Worm (Caenorhabditis elegans) whole organism, late embryonic: Measurements from ENCODE around the gene oig-3.

ENCODE experiments used
- C08G9.2 ChIP-seq: sonication (generic microtip); optimal IDR thresholded peaks from 2 replicates; lab custom pipeline; 2016; ENCODE audit warnings: mild to moderate bottlenecking, missing genetic modification characterization, moderate library complexity, missing compliant biosample characterization
- K02D7.2 ChIP-seq: sonication (generic microtip); optimal IDR thresholded peaks from 2 replicates; lab custom pipeline; 2017; ENCODE audit warnings: mild to moderate bottlenecking, missing genetic modification characterization, missing compliant biosample characterization
- T23F11.4 ChIP-seq: fragments of 200-800 bp; sonication (Bioruptor generic); optimal IDR thresholded peaks from 2 replicates; lab custom pipeline; 2018; ENCODE audit warnings: mild to moderate bottlenecking, missing genetic modification characterization, missing compliant biosample characterization
- Y22D7AL.16 ChIP-seq: sonication (generic microtip); optimal IDR thresholded peaks from 2 replicates; lab custom pipeline; 2016; ENCODE audit warnings: missing genetic modification characterization, missing compliant biosample characterization
- ahr-1 ChIP-seq: sonication (generic microtip); optimal IDR thresholded peaks from 2 replicates; lab custom pipeline; 2016; ENCODE audit warnings: missing genetic modification characterization, missing compliant biosample characterization
- ama-1 ChIP-seq: fragments of 150-350 bp; optimal IDR thresholded peaks from 2 replicates; lab custom pipeline; 2014
- ceh-18 ChIP-seq: sonication (generic microtip); optimal IDR thresholded peaks from 2 replicates; lab custom pipeline; 2016; ENCODE audit warnings: missing genetic modification characterization, missing compliant biosample characterization
- ceh-19 ChIP-seq: fragments of 200-800 bp; sonication (Bioruptor generic); optimal IDR thresholded peaks from 2 replicates; lab custom pipeline; 2018; ENCODE audit warnings: mild to moderate bottlenecking, missing genetic modification characterization, missing compliant biosample characterization
- ceh-30 ChIP-seq: fragments of 150-350 bp; optimal IDR thresholded peaks from 2 replicates; lab custom pipeline; 2014; ENCODE audit warnings: missing biosample characterization, missing genetic modification characterization
- ceh-45 ChIP-seq: fragments of 200-800 bp; sonication (Bioruptor generic); IDR thresholded peaks from 2 replicates; pipeline ENCODE4 v1.3.6; 2022; ENCODE audit warnings: missing genetic modification reagents, missing genetic modification characterization, missing compliant biosample characterization
- ceh-6 ChIP-seq: fragments of 200-800 bp; sonication (Bioruptor generic); optimal IDR thresholded peaks from 2 replicates; lab custom pipeline; 2018; ENCODE audit warnings: mild to moderate bottlenecking, missing genetic modification characterization, missing compliant biosample characterization
- che-1 ChIP-seq: sonication (generic microtip); optimal IDR thresholded peaks from 2 replicates; lab custom pipeline; 2016; ENCODE audit warnings: mild to moderate bottlenecking, missing genetic modification characterization, missing compliant biosample characterization
- dmd-4 ChIP-seq: sonication (generic microtip); optimal IDR thresholded peaks from 2 replicates; lab custom pipeline; 2016; ENCODE audit warnings: borderline replicate concordance, missing genetic modification characterization, missing compliant biosample characterization
- elt-2 ChIP-seq: sonication (generic microtip); optimal IDR thresholded peaks from 2 replicates; lab custom pipeline; 2016; ENCODE audit warnings: missing genetic modification reagents, missing genetic modification characterization, missing compliant biosample characterization
- ets-4 ChIP-seq: sonication (generic microtip); optimal IDR thresholded peaks from 2 replicates; lab custom pipeline; 2016; ENCODE audit warnings: missing genetic modification characterization, missing compliant biosample characterization
- eyg-1 ChIP-seq: sonication (generic microtip); optimal IDR thresholded peaks from 2 replicates; lab custom pipeline; 2016; ENCODE audit warnings: missing genotype, missing genetic modification characterization, missing compliant biosample characterization
- gmeb-2 ChIP-seq: sonication (generic microtip); optimal IDR thresholded peaks from 2 replicates; lab custom pipeline; 2016; ENCODE audit warnings: missing genetic modification characterization, inconsistent platforms, missing compliant biosample characterization
- hlh-13 ChIP-seq: fragments of 200-800 bp; sonication (Bioruptor generic); optimal IDR thresholded peaks from 2 replicates; lab custom pipeline; 2018; ENCODE audit warnings: mild to moderate bottlenecking, missing genetic modification characterization, missing compliant biosample characterization
- hlh-15 ChIP-seq: sonication (generic microtip); optimal IDR thresholded peaks from 2 replicates; lab custom pipeline; 2016; ENCODE audit warnings: missing genetic modification characterization, missing compliant biosample characterization
- hlh-8 ChIP-seq: sonication (generic microtip); optimal IDR thresholded peaks from 2 replicates; lab custom pipeline; 2016; ENCODE audit warnings: missing genotype, missing genetic modification characterization, missing compliant biosample characterization
- nfya-1 ChIP-seq: sonication (generic microtip); optimal IDR thresholded peaks from 2 replicates; lab custom pipeline; 2017; ENCODE audit warnings: missing genetic modification characterization, mild to moderate bottlenecking, missing compliant biosample characterization, antibody characterized with exemption, moderate library complexity
- nhr-11 ChIP-seq: fragments of 150-350 bp; optimal IDR thresholded peaks from 2 replicates; lab custom pipeline; 2014; ENCODE audit warnings: missing biosample characterization, missing genetic modification characterization
- nhr-232 ChIP-seq: sonication (generic microtip); optimal IDR thresholded peaks from 2 replicates; lab custom pipeline; 2016; ENCODE audit warnings: missing genetic modification characterization, missing compliant biosample characterization
- npax-4 ChIP-seq: sonication (generic microtip); optimal IDR thresholded peaks from 2 replicates; lab custom pipeline; 2016; ENCODE audit warnings: missing genetic modification characterization, missing compliant biosample characterization
- odd-2 ChIP-seq: sonication (generic microtip); optimal IDR thresholded peaks from 2 replicates; lab custom pipeline; 2017; ENCODE audit warnings: antibody characterized with exemption, mild to moderate bottlenecking, missing genetic modification characterization, missing compliant biosample characterization
- pat-9 ChIP-seq: fragments of 200-800 bp; sonication (Bioruptor generic); optimal IDR thresholded peaks from 2 replicates; lab custom pipeline; 2018; ENCODE audit warnings: mild to moderate bottlenecking, missing genetic modification characterization, moderate library complexity, missing compliant biosample characterization
- pha-2 ChIP-seq: sonication (generic microtip); optimal IDR thresholded peaks from 2 replicates; lab custom pipeline; 2017; ENCODE audit warnings: mild to moderate bottlenecking, missing genetic modification characterization, missing compliant biosample characterization
- pha-4 ChIP-seq: fragments of 150-350 bp; optimal IDR thresholded peaks from 2 replicates; lab custom pipeline; 2018; ENCODE audit warnings: missing biosample characterization, missing genetic modification reagents, missing genetic modification characterization
- pros-1 ChIP-seq: fragments of 150-350 bp; optimal IDR thresholded peaks from 2 replicates; lab custom pipeline; 2014; ENCODE audit warnings: missing biosample characterization, missing genetic modification reagents, missing genetic modification characterization
- ref-2 ChIP-seq: sonication (generic microtip); optimal IDR thresholded peaks from 2 replicates; lab custom pipeline; 2016; ENCODE audit warnings: missing genetic modification characterization, missing compliant biosample characterization
- sox-2 ChIP-seq: fragments of 200-800 bp; sonication (Bioruptor generic); IDR thresholded peaks from 2 replicates; pipeline ENCODE4 v1.3.6; 2022; ENCODE audit warnings: missing genetic modification reagents, missing genetic modification characterization, missing compliant biosample characterization
- tbx-2 ChIP-seq: sonication (generic microtip); optimal IDR thresholded peaks from 2 replicates; lab custom pipeline; 2016; ENCODE audit warnings: missing genetic modification characterization, missing compliant biosample characterization
- tbx-7 ChIP-seq: sonication (generic microtip); optimal IDR thresholded peaks from 2 replicates; lab custom pipeline; 2016; ENCODE audit warnings: missing genotype, missing genetic modification characterization, missing compliant biosample characterization
- ttx-3 ChIP-seq: sonication (generic microtip); optimal IDR thresholded peaks from 2 replicates; lab custom pipeline; 2016; ENCODE audit warnings: missing genetic modification reagents, missing genetic modification characterization, missing compliant biosample characterization
- unc-3 ChIP-seq, 2 experiments: fragments of 200-800 bp in 1 of 2; sonication (Bioruptor generic) in 1 of 2; sonication (generic microtip) in 1 of 2; conservative IDR thresholded peaks in 1 of 2; optimal IDR thresholded peaks in 1 of 2; 2 replicates each; pipeline versions ENCODE4 v1.3.6 to Lab custom; 2016 to 2022; ENCODE audit warnings: missing compliant biosample characterization in 2 of 2, missing genetic modification characterization in 2 of 2, missing genetic modification reagents in 1 of 2
- unc-42 ChIP-seq: sonication (generic microtip); optimal IDR thresholded peaks from 2 replicates; lab custom pipeline; 2016; ENCODE audit warnings: missing genotype, missing genetic modification characterization, missing compliant biosample characterization
- unc-55 ChIP-seq: sonication (generic microtip); optimal IDR thresholded peaks from 2 replicates; lab custom pipeline; 2017; ENCODE audit warnings: missing biosample characterization, missing genetic modification reagents, missing genetic modification characterization
- ztf-16 ChIP-seq: sonication (generic microtip); optimal IDR thresholded peaks from 2 replicates; lab custom pipeline; 2017; ENCODE audit warnings: missing genetic modification characterization, missing compliant biosample characterization

The oig-3 gene

DNA sequence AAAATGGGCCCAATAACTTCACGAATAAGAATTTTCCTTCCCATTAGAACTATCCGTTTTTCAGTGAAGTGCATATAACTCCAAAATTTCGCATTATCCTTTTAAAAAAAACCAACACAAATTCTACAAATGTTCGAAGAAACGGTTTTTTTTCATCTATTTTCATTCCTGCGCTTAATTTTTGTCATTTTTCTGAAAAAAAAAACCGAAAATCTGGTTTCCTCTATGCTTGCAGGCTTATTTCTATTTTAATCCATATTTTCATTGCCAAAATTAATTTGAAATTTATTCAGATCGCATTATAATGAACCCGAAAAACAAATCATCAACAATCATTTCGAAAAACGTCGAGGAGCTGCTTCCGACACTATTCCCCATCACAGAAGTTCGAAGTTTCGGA lies 30.8 kb upstream of the oig-3 start, which contains the start of gene set-5:
set-5 (plus strand) TSS at position 301 of the 400 bp plus-strand sequence.
- TF ChIP-seq nhr-11 (no peak), C08G9.2 (tag; lab: Kevin White, UChicago) (no peak), tbx-7 (tag; lab: Kevin White, UChicago) (no peak), ama-1 (lab: Kevin White, UChicago) (no peak), hlh-15 (tag; lab: Kevin White, UChicago) (no peak), ttx-3 (no peak), unc-42 (tag; lab: Kevin White, UChicago) (no peak), ceh-19 (no peak), elt-2 (tag; lab: Kevin White, UChicago) (no peak), hlh-13 (GFP tag; lab: Kevin White, UChicago) (no peak), ceh-45 (GFP tag; lab: Robert Waterston, UW) (no peak), pros-1 (tag; lab: Kevin White, UChicago) (no peak), pha-4 (tag; lab: Kevin White, UChicago) (no peak), K02D7.2 (tag; lab: Kevin White, UChicago) (no peak), unc-55 (GFP tag; lab: Kevin White, UChicago) (no peak), ref-2 (tag; lab: Kevin White, UChicago) (no peak), dmd-4 (tag; lab: Kevin White, UChicago) (no peak), hlh-8 (tag; lab: Kevin White, UChicago) (no peak), ztf-16 (tag; lab: Kevin White, UChicago) (no peak)

DNA sequence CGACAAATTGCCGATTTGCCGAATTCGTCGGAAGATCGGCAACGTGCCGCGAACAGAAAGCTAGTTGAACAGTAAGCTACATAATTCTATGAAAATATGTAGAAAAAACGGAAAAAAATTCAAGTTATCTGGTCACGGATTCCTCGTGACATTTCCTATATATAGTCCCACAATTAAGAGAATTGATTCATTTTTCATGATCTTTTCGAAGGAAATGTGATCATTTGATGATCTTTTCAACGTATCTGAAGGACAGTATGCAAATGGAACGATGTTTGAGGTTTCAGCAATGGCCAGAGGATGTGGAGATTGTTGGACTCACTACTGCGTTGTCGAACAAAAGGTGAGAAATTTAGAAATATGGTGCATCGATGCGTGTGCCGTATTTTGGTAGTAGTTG lies 21.5 kb upstream of the oig-3 start, which contains the start of gene R08A2.9:
R08A2.9 (plus strand) TSS at position 301 of the 400 bp plus-strand sequence.
- no peak for TF ChIP-seq ceh-30 (tag; lab: Kevin White, UChicago)
- no peak for TF ChIP-seq tbx-2 (tag; lab: Kevin White, UChicago)
- no peak for TF ChIP-seq tbx-7 (tag; lab: Kevin White, UChicago)
- TF ChIP-seq ttx-3: no peak
- TF ChIP-seq gmeb-2 (tag; lab: Kevin White, UChicago): no peak
- no peak for TF ChIP-seq hlh-8 (tag; lab: Kevin White, UChicago)
- TF ChIP-seq unc-55 (GFP tag; lab: Kevin White, UChicago): no peak
- TF ChIP-seq ahr-1 (tag; lab: Kevin White, UChicago): no peak
- TF ChIP-seq pat-9: no peak
- TF ChIP-seq odd-2: no peak
- TF ChIP-seq ets-4 (tag; lab: Kevin White, UChicago): no peak

DNA sequence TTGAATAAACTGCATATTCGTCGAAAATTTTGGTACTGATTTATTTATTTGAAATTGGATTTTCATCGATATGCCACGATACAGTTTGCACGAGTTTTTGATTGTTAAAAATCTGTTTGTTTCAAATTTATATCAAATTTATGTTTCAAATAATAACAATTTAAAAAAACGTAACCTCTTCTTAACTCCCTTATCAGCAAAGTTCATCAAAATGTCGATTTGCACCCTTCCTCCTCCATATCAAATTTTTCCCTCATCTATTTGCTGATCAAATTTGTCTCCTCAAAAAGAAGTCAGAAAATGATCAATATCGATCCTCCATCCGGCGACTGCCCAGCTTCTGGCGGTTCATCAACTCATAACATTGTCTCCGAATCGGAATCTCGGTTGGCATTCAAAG lies 18.4 kb upstream of the oig-3 start, which contains the start of gene ssp-33:
ssp-33 (plus strand) TSS at position 301 of the 400 bp plus-strand sequence.
- no peak for TF ChIP-seq ceh-45 (GFP tag; lab: Robert Waterston, UW)
- no peak for TF ChIP-seq hlh-15 (tag; lab: Kevin White, UChicago)
- TF ChIP-seq pha-2: no peak
- TF ChIP-seq T23F11.4: no peak
- no peak for TF ChIP-seq unc-3 (GFP tag; conservative IDR thresholded peaks at IDR 0.05; lab: Robert Waterston, UW)
- no peak for TF ChIP-seq unc-3 (tag; optimal IDR thresholded peaks at IDR 0.05; lab: Kevin White, UChicago)
- TF ChIP-seq sox-2 (GFP tag; lab: Robert Waterston, UW): no peak
- no peak for TF ChIP-seq K02D7.2 (tag; lab: Kevin White, UChicago)
- no peak for TF ChIP-seq nhr-232
- TF ChIP-seq ceh-6: no peak
- no peak for TF ChIP-seq nhr-11
- no peak for TF ChIP-seq nfya-1 (tag; lab: Kevin White, UChicago)
- TF ChIP-seq eyg-1 (tag; lab: Kevin White, UChicago): no peak
- TF ChIP-seq Y22D7AL.16 (tag; lab: Kevin White, UChicago): no peak
- no peak for TF ChIP-seq npax-4 (tag; lab: Kevin White, UChicago)

DNA sequence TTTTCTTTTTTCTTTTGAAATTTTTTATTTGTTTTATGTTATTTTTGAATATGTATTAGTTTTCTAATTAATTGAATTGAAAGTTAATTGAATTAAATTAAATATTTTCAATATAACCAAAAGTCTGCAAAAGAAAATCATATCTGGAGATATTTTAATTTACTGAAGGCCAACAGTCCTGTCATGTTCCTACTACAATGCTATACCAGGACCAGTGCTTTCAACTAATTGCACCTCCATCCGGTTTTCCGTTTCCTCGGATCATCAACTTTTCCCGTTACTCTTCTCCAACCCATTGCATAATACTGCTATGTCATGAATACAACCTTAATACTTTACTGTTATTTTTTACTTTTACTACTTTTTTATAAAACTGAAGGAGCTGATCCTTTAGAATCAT lies 17.1 kb upstream of the oig-3 start, which contains the start of gene R08A2.5:
R08A2.5 (plus strand) TSS at position 301 of the 400 bp plus-strand sequence.
- no peak for TF ChIP-seq ceh-18 (tag; lab: Kevin White, UChicago)
- no peak for TF ChIP-seq che-1
- TF ChIP-seq, all 69 proteins: peak for 0
